Worm (Caenorhabditis elegans) whole organism, L4/young adult: ENCODE data around the gene Y27F2A.9.
"Not testable (repeated sequence)": the region's sequence is repeated elsewhere in the genome, so short reads cannot be mapped to it uniquely, and the experiment has no call there.

Source experiments
- dao-5 ChIP-seq: sonication (generic microtip); optimal IDR thresholded peaks from 2 replicates; lab custom pipeline; 2016; ENCODE audit warnings: missing genotype, missing genetic modification characterization, moderate library complexity, missing compliant biosample characterization
- him-1 ChIP-seq: sonication (generic microtip); optimal IDR thresholded peaks from 2 replicates; lab custom pipeline; 2016; ENCODE audit warnings: missing genotype, missing genetic modification reagents, missing genetic modification characterization, missing compliant biosample characterization

ce11 chrII:3142855-3143254, 48.6 kb downstream of the Y27F2A.9 start, which contains the start of gene sri-42:
- not testable (repeated sequence) for TF ChIP-seq him-1, dao-5 (tag; lab: Kevin White, UChicago)
